Fruit fly (Drosophila melanogaster): ENCODE data around the gene Cisd2.

Cisd2 gene

dm6 chr3R:29199807-29200693 is 23.2 kb downstream of the Cisd2 start, which contains the start of gene CG11899:
TSS of gene CG11899 (plus strand) at chr3R:29200454.
- peak; percentile 54 for TF ChIP-seq noc (tag; optimal IDR thresholded peaks at IDR 0.05)

- TF ChIP-seq noc (tag; optimal IDR thresholded peaks at IDR 0.05) = no peak
Observed at dm6 chr3R:29198299-29198698, 24.9 kb downstream of the Cisd2 start.

- no peak for TF ChIP-seq noc (tag; optimal IDR thresholded peaks at IDR 0.05)
Observed at dm6 chr3R:29196967-29197611, 26.1 kb downstream of the Cisd2 start, which contains the start of gene CG14515. TSS of gene CG14515 (plus strand) at chr3R:29197556.

dm6 chr3R:29194957-29195356 is 28.3 kb downstream of the Cisd2 start, which contains the start of gene jus:
TSS of gene jus (minus strand) at chr3R:29194994.
- TF ChIP-seq noc (tag; optimal IDR thresholded peaks at IDR 0.05) = no peak

- no peak for TF ChIP-seq noc (tag; optimal IDR thresholded peaks at IDR 0.05)
Observed at dm6 chr3R:29190984-29191383, 32.2 kb downstream of the Cisd2 start.
